ENCODE assay signal across 2 fruit fly cellular contexts in the genomic region with DNA sequence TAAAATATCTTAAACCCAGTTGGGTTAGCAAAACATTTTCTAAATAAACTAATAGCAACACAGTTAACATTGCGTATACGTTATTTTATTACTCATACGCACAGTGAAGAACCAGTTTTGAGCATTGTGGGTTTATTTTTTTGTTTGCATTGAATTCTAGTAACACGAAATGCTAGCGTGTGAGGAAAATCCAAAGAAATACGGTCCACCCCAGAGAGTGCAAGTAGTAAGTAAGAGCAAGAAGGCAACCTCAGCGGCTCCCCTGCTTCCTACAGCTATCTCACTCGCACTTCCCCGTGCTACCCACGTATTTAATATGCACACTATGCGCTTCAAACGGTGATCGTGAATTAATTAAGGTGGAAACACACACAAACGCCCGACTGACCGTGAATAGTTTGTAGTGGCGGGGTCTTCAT.
TF ChIP-seq lines count a peak whose summit lies in the region.

No protein-coding gene starts in this region.

TF ChIP-seq in whole organism, embryonic, 481 proteins besides CTCF, POLR2A, EP300 and RAD21 (continued from another document and continues in another):
- TF ChIP-seq NfI (GFP tag; optimal IDR thresholded peaks at IDR 0.05; lab: Kevin White, UChicago): peak; percentile 92
- peak; percentile 84 for TF ChIP-seq sqz (GFP tag; optimal IDR thresholded peaks at IDR 0.05; lab: Kevin White, UChicago)
- peak; percentile 57 for TF ChIP-seq Dad (GFP tag; optimal IDR thresholded peaks at IDR 0.05; lab: Kevin White, UChicago)
- peak; percentile 83 for TF ChIP-seq CG12391 (tag; optimal IDR thresholded peaks at IDR 0.05; lab: Kevin White, UChicago)
- TF ChIP-seq CG8290 (GFP tag; optimal IDR thresholded peaks at IDR 0.05; lab: Kevin White, UChicago): peak; percentile 32
- peak in 1 of 2 experiments; percentile 89 for TF ChIP-seq CG8290 (tag; optimal IDR thresholded peaks at IDR 0.05; lab: Kevin White, UChicago)
- peak; percentile 70 for TF ChIP-seq repo (GFP tag; optimal IDR thresholded peaks at IDR 0.05; lab: Kevin White, UChicago)
- TF ChIP-seq chinmo (GFP tag; IDR thresholded peaks at IDR 0.05; lab: Robert Waterston, UW; ENCODE audit: partially characterized antibody): peak; percentile 95
- peak; percentile 89 for TF ChIP-seq vvl (GFP tag; IDR thresholded peaks at IDR 0.05; lab: Robert Waterston, UW)
- TF ChIP-seq Mes4 (GFP tag; optimal IDR thresholded peaks at IDR 0.05; lab: Kevin White, UChicago): peak; percentile 73
- no peak for TF ChIP-seq dan (GFP tag; IDR thresholded peaks at IDR 0.05; lab: Robert Waterston, UW)
- no peak for TF ChIP-seq unc-4 (GFP tag; IDR thresholded peaks at IDR 0.05; lab: Robert Waterston, UW; ENCODE audit: partially characterized antibody)
- TF ChIP-seq NC2β (GFP tag; optimal IDR thresholded peaks at IDR 0.05; lab: Kevin White, UChicago): peak; percentile 55
- TF ChIP-seq CG10543 (GFP tag; optimal IDR thresholded peaks at IDR 0.05; lab: Kevin White, UChicago): peak; percentile 85
- peak; percentile 0 to 100 for TF ChIP-seq Eip74EF (GFP tag; optimal IDR thresholded peaks at IDR 0.05; lab: Kevin White, UChicago)
- peak; percentile 34; the same call in 1 of the 2 replicates for TF ChIP-seq CG4360 (GFP tag; IDR thresholded peaks at IDR 0.05; lab: Robert Waterston, UW)
- TF ChIP-seq lov (optimal IDR thresholded peaks at IDR 0.05; lab: Kevin White, UChicago): no peak
- no peak for TF ChIP-seq lov (GFP tag; IDR thresholded peaks at IDR 0.05; lab: Robert Waterston, UW)
- peak; percentile 48 for TF ChIP-seq CG7928 (GFP tag; optimal IDR thresholded peaks at IDR 0.05; lab: Kevin White, UChicago)
- TF ChIP-seq CG10267 (tag; optimal IDR thresholded peaks at IDR 0.05; lab: Kevin White, UChicago): peak; percentile 79
- no peak for TF ChIP-seq hbn (GFP tag; IDR thresholded peaks at IDR 0.05; lab: Robert Waterston, UW; ENCODE audit: partially characterized antibody)
- peak; percentile 73 for TF ChIP-seq CG15601 (tag; optimal IDR thresholded peaks at IDR 0.05; lab: Kevin White, UChicago)
- TF ChIP-seq CG6854 (GFP tag; optimal IDR thresholded peaks at IDR 0.05; lab: Kevin White, UChicago): peak; percentile 91
- TF ChIP-seq CG6654 (GFP tag; optimal IDR thresholded peaks at IDR 0.05; lab: Kevin White, UChicago): peak; percentile 70
- TF ChIP-seq gcm (GFP tag; optimal IDR thresholded peaks at IDR 0.05; lab: Kevin White, UChicago): peak; percentile 85
- TF ChIP-seq E2f2 (GFP tag; IDR thresholded peaks at IDR 0.05; lab: Robert Waterston, UW): peak; percentile 52
- no peak for TF ChIP-seq Bgb (GFP tag; IDR thresholded peaks at IDR 0.05; lab: Robert Waterston, UW; ENCODE audit: partially characterized antibody)
- 0 out of 3 replicates have a peak, but pooled peaks have one; percentile 42 for TF ChIP-seq C15 (GFP tag; IDR thresholded peaks at IDR 0.05; lab: Robert Waterston, UW)
- peak; percentile 58 for TF ChIP-seq twi (tag; optimal IDR thresholded peaks at IDR 0.05; lab: Kevin White, UChicago)
- peak; percentile 71 for TF ChIP-seq CG9609 (GFP tag; optimal IDR thresholded peaks at IDR 0.05; lab: Kevin White, UChicago)
- peak; percentile 74; the same call in 2 of the 3 replicates for TF ChIP-seq CG11456 (GFP tag; IDR thresholded peaks at IDR 0.05; lab: Robert Waterston, UW)
- peak; percentile 52 for TF ChIP-seq CG17186 (GFP tag; optimal IDR thresholded peaks at IDR 0.05; lab: Kevin White, UChicago)
- TF ChIP-seq p53 (GFP tag; optimal IDR thresholded peaks at IDR 0.05; lab: Kevin White, UChicago): no peak
- peak in 1 of 2 experiments; percentile 72 for TF ChIP-seq Hr78 (GFP tag; optimal IDR thresholded peaks at IDR 0.05; lab: Kevin White, UChicago)
- TF ChIP-seq odd (GFP tag; optimal IDR thresholded peaks at IDR 0.05; lab: Kevin White, UChicago): peak; percentile 88
- peak; percentile 62 for TF ChIP-seq CG16815 (GFP tag; optimal IDR thresholded peaks at IDR 0.05; lab: Kevin White, UChicago)
- TF ChIP-seq CrebB (tag; optimal IDR thresholded peaks at IDR 0.05; lab: Kevin White, UChicago): peak; percentile 86
- peak; percentile 87 for TF ChIP-seq lilli (GFP tag; optimal IDR thresholded peaks at IDR 0.05; lab: Kevin White, UChicago)
- no peak for TF ChIP-seq Doc2 (GFP tag; IDR thresholded peaks at IDR 0.05; lab: Robert Waterston, UW)
- peak; percentile 81 for TF ChIP-seq CHES-1-like (GFP tag; optimal IDR thresholded peaks at IDR 0.05; lab: Kevin White, UChicago)
- TF ChIP-seq Dip2 (GFP tag; IDR thresholded peaks at IDR 0.05; lab: Robert Waterston, UW): no peak
- TF ChIP-seq toy (GFP tag; IDR thresholded peaks at IDR 0.05; lab: Robert Waterston, UW): 0 out of 2 replicates have a peak, but pooled peaks have one; percentile 32
- peak; percentile 62; the same call in 1 of the 2 replicates for TF ChIP-seq Awh (GFP tag; IDR thresholded peaks at IDR 0.05; lab: Robert Waterston, UW)
- no peak for TF ChIP-seq ato (GFP tag; IDR thresholded peaks at IDR 0.05; lab: Robert Waterston, UW; ENCODE audit: partially characterized antibody)
- peak; percentile 58 for TF ChIP-seq YL-1 (GFP tag; optimal IDR thresholded peaks at IDR 0.05; lab: Kevin White, UChicago)
- TF ChIP-seq so (GFP tag; IDR thresholded peaks at IDR 0.05; lab: Robert Waterston, UW): peak; percentile 80
- peak; percentile 44; the same call in 1 of the 2 replicates for TF ChIP-seq CG11085 (GFP tag; IDR thresholded peaks at IDR 0.05; lab: Robert Waterston, UW)
- TF ChIP-seq CG14050 (GFP tag; IDR thresholded peaks at IDR 0.05; lab: Robert Waterston, UW): peak; percentile 78
- TF ChIP-seq Rfx (GFP tag; IDR thresholded peaks at IDR 0.05; lab: Robert Waterston, UW): peak; percentile 87
- no peak for TF ChIP-seq Gsc (GFP tag; IDR thresholded peaks at IDR 0.05; lab: Robert Waterston, UW)
- peak; percentile 75 for TF ChIP-seq jing (GFP tag; optimal IDR thresholded peaks at IDR 0.05; lab: Kevin White, UChicago)
- peak; percentile 85 for TF ChIP-seq ftz-f1 (GFP tag; optimal IDR thresholded peaks at IDR 0.05; lab: Kevin White, UChicago)
- peak; percentile 82 for TF ChIP-seq lmd (GFP tag; IDR thresholded peaks at IDR 0.05; lab: Robert Waterston, UW)
- peak; percentile 67 for TF ChIP-seq corto (GFP tag; optimal IDR thresholded peaks at IDR 0.05; lab: Kevin White, UChicago)
- TF ChIP-seq ham (GFP tag; IDR thresholded peaks at IDR 0.05; lab: Robert Waterston, UW): no peak
- TF ChIP-seq fd96Cb (tag; optimal IDR thresholded peaks at IDR 0.05; lab: Kevin White, UChicago): peak; percentile 83
- TF ChIP-seq z (GFP tag; IDR thresholded peaks at IDR 0.05; lab: Robert Waterston, UW): no peak
- peak; percentile 61 for TF ChIP-seq chm (GFP tag; IDR thresholded peaks at IDR 0.05; lab: Robert Waterston, UW)
- TF ChIP-seq phol (tag; optimal IDR thresholded peaks at IDR 0.05; lab: Kevin White, UChicago): peak; percentile 89
- TF ChIP-seq unpg (GFP tag; optimal IDR thresholded peaks at IDR 0.05; lab: Kevin White, UChicago): peak; percentile 93
- TF ChIP-seq CG13775 (GFP tag; optimal IDR thresholded peaks at IDR 0.05; lab: Kevin White, UChicago): peak; percentile 76

TF ChIP-seq in whole organism, prepupa, 60 proteins besides CTCF, POLR2A, EP300 and RAD21 (continued from another document):
- TF ChIP-seq CG6808 (GFP tag; optimal IDR thresholded peaks at IDR 0.05; lab: Kevin White, UChicago) (peak; percentile 84), lz (GFP tag; optimal IDR thresholded peaks at IDR 0.05; lab: Kevin White, UChicago) (peak; percentile 95), CG31627 (GFP tag; optimal IDR thresholded peaks at IDR 0.05; lab: Kevin White, UChicago) (peak; percentile 92), CG4318 (GFP tag; optimal IDR thresholded peaks at IDR 0.05; lab: Kevin White, UChicago) (peak; percentile 79), CG11902 (GFP tag; optimal IDR thresholded peaks at IDR 0.05; lab: Kevin White, UChicago) (peak; percentile 71), CG6276 (GFP tag; optimal IDR thresholded peaks at IDR 0.05; lab: Kevin White, UChicago) (peak; percentile 92), fd59A (GFP tag; optimal IDR thresholded peaks at IDR 0.05; lab: Kevin White, UChicago) (peak; percentile 72), Hr4 (GFP tag; optimal IDR thresholded peaks at IDR 0.05; lab: Kevin White, UChicago) (peak; percentile 92), dsx (GFP tag; optimal IDR thresholded peaks at IDR 0.05; lab: Kevin White, UChicago; ENCODE audit: poor library complexity, severe bottlenecking) (peak; percentile 74), OdsH (GFP tag; optimal IDR thresholded peaks at IDR 0.05; lab: Kevin White, UChicago) (peak; percentile 90), CG7368 (GFP tag; optimal IDR thresholded peaks at IDR 0.05; lab: Kevin White, UChicago) (peak; percentile 83)
